Fruit fly (Drosophila melanogaster): ENCODE results near the gene RpS10b.

RpS10b gene

DNA sequence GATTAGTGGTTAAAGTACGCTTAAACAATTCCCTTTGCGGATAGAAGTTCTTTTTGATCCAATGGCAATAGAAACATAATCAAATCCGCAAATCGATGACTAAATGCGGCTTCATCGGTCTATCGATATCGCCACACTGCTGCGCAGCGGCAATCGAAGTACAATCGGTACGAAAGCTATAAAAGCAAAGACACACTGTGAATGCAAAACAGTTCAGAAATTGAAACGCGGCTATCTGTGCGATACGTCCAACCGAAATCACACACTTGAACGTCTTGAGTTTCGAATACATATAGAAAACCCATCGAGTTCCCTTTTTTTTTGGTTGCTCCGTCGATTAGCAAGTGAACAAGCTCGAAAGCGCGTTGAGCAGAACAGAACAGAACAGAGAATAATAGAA is 7.2 kb downstream of the RpS10b start, which contains the start of gene CG14207 (continued):
- TF ChIP-seq Sry-δ (GFP tag; optimal IDR thresholded peaks at IDR 0.05) (peak; percentile 40), CG1602 (GFP tag; optimal IDR thresholded peaks at IDR 0.05) (no peak), cad (GFP tag; optimal IDR thresholded peaks at IDR 0.05) (no peak), chm (GFP tag; IDR thresholded peaks at IDR 0.05) (peak; percentile 61; the same call in 1 of the 2 replicates), CG32532 (GFP tag; IDR thresholded peaks at IDR 0.05) (peak; percentile 9; the same call in 1 of the 2 replicates), h (optimal IDR thresholded peaks at IDR 0.05) (no peak), tgo (GFP tag; IDR thresholded peaks at IDR 0.05) (no peak), NC2β (GFP tag; optimal IDR thresholded peaks at IDR 0.05) (peak; percentile 42), scrt (GFP tag; optimal IDR thresholded peaks at IDR 0.05) (peak; percentile 37), ranshi (GFP tag; IDR thresholded peaks at IDR 0.05) (no peak), HLH4C (GFP tag; IDR thresholded peaks at IDR 0.05; ENCODE audit: partially characterized antibody) (peak; percentile 88), Nf-YC (tag; optimal IDR thresholded peaks at IDR 0.05) (peak; percentile 10), CG12299 (tag; optimal IDR thresholded peaks at IDR 0.05) (peak; percentile 1), CG42726 (GFP tag; IDR thresholded peaks at IDR 0.05; ENCODE audit: partially characterized antibody) (peak; percentile 59; the same call in 1 of the 2 replicates), tna (GFP tag; IDR thresholded peaks at IDR 0.05; ENCODE audit: partially characterized antibody) (peak; percentile 88), CG8944 (GFP tag; optimal IDR thresholded peaks at IDR 0.05) (no peak), Side (GFP tag; optimal IDR thresholded peaks at IDR 0.05) (no peak), dpn (GFP tag; optimal IDR thresholded peaks at IDR 0.05) (peak in 1 of 2 experiments; percentile 18), slbo (GFP tag; IDR thresholded peaks at IDR 0.05) (peak; percentile 41; the same call in 1 of the 2 replicates), pan (optimal IDR thresholded peaks at IDR 0.05) (no peak), pan (GFP tag; optimal IDR thresholded peaks at IDR 0.05 in 1 of 2, IDR thresholded peaks at IDR 0.05 in 1 of 2) (peak in 1 of 2 experiments; percentile 30), chinmo (GFP tag; IDR thresholded peaks at IDR 0.05; ENCODE audit: partially characterized antibody) (peak; percentile 84; the same call in 2 of the 4 replicates), ab (GFP tag; optimal IDR thresholded peaks at IDR 0.05) (no peak), CG18011 (GFP tag; optimal IDR thresholded peaks at IDR 0.05) (no peak), gsb (GFP tag; IDR thresholded peaks at IDR 0.05) (0 out of 2 replicates have a peak, but pooled peaks have one; percentile 8)

DNA sequence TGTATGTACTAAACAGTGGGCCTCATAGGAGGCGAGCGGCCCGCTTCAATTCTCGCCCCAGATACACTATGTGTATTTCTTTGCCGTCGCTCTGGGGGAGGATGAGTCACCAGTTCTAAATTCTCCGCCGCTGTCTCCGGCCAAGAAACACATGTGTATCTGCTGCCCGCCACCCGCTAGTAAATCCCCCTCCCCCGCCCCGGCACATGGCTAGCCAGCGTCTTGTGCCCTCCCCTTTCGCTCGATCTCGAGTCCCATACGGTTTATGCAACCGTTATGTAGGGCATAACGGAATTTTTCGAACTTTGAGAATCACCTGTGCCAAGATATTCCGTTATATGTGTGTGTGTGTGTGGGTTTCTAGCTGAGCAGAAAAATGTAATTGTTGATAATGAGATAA is 8.1 kb downstream of the RpS10b start:
- TF ChIP-seq pb (GFP tag; optimal IDR thresholded peaks at IDR 0.05) (no peak), CG4707 (GFP tag; optimal IDR thresholded peaks at IDR 0.05) (peak; percentile 39), HLH3B (GFP tag; IDR thresholded peaks at IDR 0.05) (no peak), CG43689 (GFP tag; IDR thresholded peaks at IDR 0.05) (no peak), CG9215 (GFP tag; IDR thresholded peaks at IDR 0.05) (no peak), D (optimal IDR thresholded peaks at IDR 0.05) (no peak), D (GFP tag; optimal IDR thresholded peaks at IDR 0.05) (no peak), pros (GFP tag; optimal IDR thresholded peaks at IDR 0.05) (peak; percentile 83), Atf3 (GFP tag; optimal IDR thresholded peaks at IDR 0.05) (no peak), CG34376 (GFP tag; optimal IDR thresholded peaks at IDR 0.05) (peak; percentile 0), CG2875 (GFP tag; optimal IDR thresholded peaks at IDR 0.05) (no peak), lab (GFP tag; optimal IDR thresholded peaks at IDR 0.05) (peak; percentile 11), corto (GFP tag; optimal IDR thresholded peaks at IDR 0.05) (no peak), CG6813 (GFP tag; optimal IDR thresholded peaks at IDR 0.05) (no peak), CG16813 (GFP tag; IDR thresholded peaks at IDR 0.05; ENCODE audit: partially characterized antibody) (no peak), MESR4 (GFP tag; optimal IDR thresholded peaks at IDR 0.05) (no peak), CG2129 (GFP tag; IDR thresholded peaks at IDR 0.05; ENCODE audit: partially characterized antibody) (no peak), CG2199 (GFP tag; IDR thresholded peaks at IDR 0.05) (no peak), CG4282 (GFP tag; optimal IDR thresholded peaks at IDR 0.05) (no peak), bbx (GFP tag; IDR thresholded peaks at IDR 0.05; ENCODE audit: partially characterized antibody) (0 out of 2 replicates have a peak, but pooled peaks have one; percentile 20), exex (tag; optimal IDR thresholded peaks at IDR 0.05) (peak; percentile 32), lov (optimal IDR thresholded peaks at IDR 0.05) (no peak), lov (GFP tag; IDR thresholded peaks at IDR 0.05) (no peak), CG32767 (GFP tag; IDR thresholded peaks at IDR 0.05) (peak; percentile 49; the same call in 1 of the 2 replicates), cg (GFP tag; optimal IDR thresholded peaks at IDR 0.05) (peak; percentile 23), trh (GFP tag; optimal IDR thresholded peaks at IDR 0.05) (no peak), stwl (tag; optimal IDR thresholded peaks at IDR 0.05) (no peak)

Measured in whole organism, embryonic.